Worm (Caenorhabditis elegans): ENCODE measurements around the gene F46F5.10.

DNA sequence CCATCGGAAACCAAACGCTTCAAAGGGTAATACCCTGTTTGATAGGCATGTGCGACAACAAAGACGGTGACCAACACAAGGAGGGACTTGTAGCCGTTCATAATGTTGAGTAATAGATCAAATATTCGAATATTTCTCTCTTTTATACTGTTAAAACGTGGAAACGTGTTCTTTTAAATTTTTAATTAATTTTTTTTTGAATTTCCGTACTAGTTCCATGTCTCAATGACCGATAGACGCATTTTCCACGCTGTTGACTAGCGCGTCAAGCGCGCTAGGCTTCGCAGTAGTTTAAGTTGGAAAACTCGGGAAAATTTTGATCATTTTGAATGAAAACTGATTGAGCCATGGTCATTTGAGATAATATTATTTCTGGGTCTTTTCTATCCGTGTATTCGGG lies 43.2 kb downstream of the F46F5.10 start, which contains the start of gene Y46B2A.3:
- TF ChIP-seq nhr-77 (tag; optimal IDR thresholded peaks at IDR 0.05) (no peak), snpc-4 (tag; optimal IDR thresholded peaks at IDR 0.05) (no peak), ztf-4 (tag; optimal IDR thresholded peaks at IDR 0.05) (no peak), mdl-1 (tag; optimal IDR thresholded peaks at IDR 0.05) (no peak), lin-39 (tag; optimal IDR thresholded peaks at IDR 0.05) (no peak), unc-62 (GFP tag; optimal IDR thresholded peaks at IDR 0.05) (no peak)

Measured in whole organism, L2 larva.